Fruit fly (Drosophila melanogaster) whole organism, pupa: ENCODE data around the gene S.

Experiments used
- CG10348 ChIP-seq: fragments of 200-800 bp; sonication (Bioruptor generic); IDR thresholded peaks from 2 replicates; pipeline ENCODE4 v1.3.6; 2022; ENCODE audit warnings: missing biosample characterization, missing genetic modification characterization
- CG12605 ChIP-seq: fragments of 200-800 bp; sonication (Bioruptor generic); IDR thresholded peaks from 2 replicates; pipeline ENCODE4 v1.3.6; 2022; ENCODE audit warnings: missing biosample characterization, missing genetic modification characterization
- CG13204 ChIP-seq: fragments of 200-800 bp; sonication (Bioruptor generic); optimal IDR thresholded peaks from 2 replicates; lab custom pipeline; 2018; ENCODE audit warnings: missing biosample characterization, mild to moderate bottlenecking, missing genetic modification characterization, moderate library complexity
- CG14655 ChIP-seq: fragments of 200-800 bp; sonication (Bioruptor generic); optimal IDR thresholded peaks from 3 replicates; lab custom pipeline; 2017; ENCODE audit warnings: mild to moderate bottlenecking, missing biosample characterization, missing genetic modification reagents, missing genetic modification characterization
- CG15710 ChIP-seq: fragments of 200-800 bp; sonication (Bioruptor generic); optimal IDR thresholded peaks from 2 replicates; lab custom pipeline; 2018; ENCODE audit warnings: missing biosample characterization, mild to moderate bottlenecking, missing genetic modification characterization, moderate library complexity
- CG17806 ChIP-seq: fragments of 200-800 bp; sonication (Bioruptor generic); optimal IDR thresholded peaks from 2 replicates; lab custom pipeline; 2018; ENCODE audit warnings: missing biosample characterization, mild to moderate bottlenecking, missing genetic modification characterization, moderate library complexity
- CG32121 ChIP-seq: fragments of 200-800 bp; sonication (Bioruptor generic); IDR thresholded peaks from 2 replicates; pipeline ENCODE4 v1.3.6; 2022; ENCODE audit warnings: missing biosample characterization, missing genetic modification characterization
- CG34367 ChIP-seq: fragments of 200-800 bp; sonication (Bioruptor generic); optimal IDR thresholded peaks from 2 replicates; lab custom pipeline; 2018; ENCODE audit warnings: missing biosample characterization, mild to moderate bottlenecking, missing genetic modification characterization
- CG4496 ChIP-seq: fragments of 200-800 bp; sonication (Bioruptor generic); IDR thresholded peaks from 3 replicates; pipeline ENCODE4 v1.3.6; 2022; ENCODE audit warnings: missing biosample characterization, missing genetic modification characterization
- CG8159 ChIP-seq: fragments of 200-800 bp; sonication (Bioruptor generic); optimal IDR thresholded peaks from 3 replicates; lab custom pipeline; 2018; ENCODE audit warnings: missing biosample characterization, mild to moderate bottlenecking, missing genetic modification characterization, moderate library complexity
- CG8301 ChIP-seq: fragments of 200-800 bp; sonication (Bioruptor generic); optimal IDR thresholded peaks from 2 replicates; lab custom pipeline; 2018; ENCODE audit warnings: missing biosample characterization, mild to moderate bottlenecking, missing genetic modification characterization
- CG9948 ChIP-seq: fragments of 200-800 bp; sonication (Bioruptor generic); optimal IDR thresholded peaks from 2 replicates; lab custom pipeline; 2018; ENCODE audit warnings: missing biosample characterization, mild to moderate bottlenecking, missing genetic modification characterization, moderate library complexity
- D1 ChIP-seq: fragments of 200-800 bp; sonication (Bioruptor generic); optimal IDR thresholded peaks from 2 replicates; lab custom pipeline; 2018; ENCODE audit warnings: missing biosample characterization, mild to moderate bottlenecking, missing genetic modification characterization, moderate library complexity
- EcR ChIP-seq: fragments of 200-800 bp; sonication (Bioruptor generic); optimal IDR thresholded peaks from 3 replicates; lab custom pipeline; 2019; ENCODE audit warnings: missing biosample characterization, missing genetic modification characterization, mild to moderate bottlenecking, moderate library complexity, missing genetic modification reagents
- Ets98B ChIP-seq: fragments of 200-800 bp; sonication (Bioruptor generic); IDR thresholded peaks from 2 replicates; pipeline ENCODE4 v1.3.6; 2022; ENCODE audit warnings: missing biosample characterization, missing genetic modification characterization
- Pif1A ChIP-seq: fragments of 200-800 bp; sonication (Bioruptor generic); optimal IDR thresholded peaks from 3 replicates; lab custom pipeline; 2016; ENCODE audit warnings: missing biosample characterization, missing genetic modification characterization
- Pif1B ChIP-seq: fragments of 200-800 bp; sonication (Bioruptor generic); optimal IDR thresholded peaks from 3 replicates; lab custom pipeline; 2016; ENCODE audit warnings: missing biosample characterization, missing genetic modification characterization
- Snoo ChIP-seq: fragments of 200-800 bp; sonication (Bioruptor generic); optimal IDR thresholded peaks from 3 replicates; lab custom pipeline; 2017; ENCODE audit warnings: missing biosample characterization, mild to moderate bottlenecking, missing genetic modification characterization, inconsistent platforms
- fd96Ca ChIP-seq: fragments of 200-800 bp; sonication (Bioruptor generic); IDR thresholded peaks from 3 replicates; pipeline ENCODE4 v1.3.6; 2022; ENCODE audit warnings: missing biosample characterization, missing genetic modification characterization
- gl ChIP-seq: fragments of 200-800 bp; sonication (Bioruptor generic); optimal IDR thresholded peaks from 2 replicates; lab custom pipeline; 2018; ENCODE audit warnings: missing biosample characterization, mild to moderate bottlenecking, missing genetic modification characterization
- rn ChIP-seq: fragments of 200-800 bp; sonication (Bioruptor generic); IDR thresholded peaks from 2 replicates; pipeline ENCODE4 v1.3.6; 2022; ENCODE audit warnings: missing biosample characterization, missing genetic modification characterization

S gene

DNA sequence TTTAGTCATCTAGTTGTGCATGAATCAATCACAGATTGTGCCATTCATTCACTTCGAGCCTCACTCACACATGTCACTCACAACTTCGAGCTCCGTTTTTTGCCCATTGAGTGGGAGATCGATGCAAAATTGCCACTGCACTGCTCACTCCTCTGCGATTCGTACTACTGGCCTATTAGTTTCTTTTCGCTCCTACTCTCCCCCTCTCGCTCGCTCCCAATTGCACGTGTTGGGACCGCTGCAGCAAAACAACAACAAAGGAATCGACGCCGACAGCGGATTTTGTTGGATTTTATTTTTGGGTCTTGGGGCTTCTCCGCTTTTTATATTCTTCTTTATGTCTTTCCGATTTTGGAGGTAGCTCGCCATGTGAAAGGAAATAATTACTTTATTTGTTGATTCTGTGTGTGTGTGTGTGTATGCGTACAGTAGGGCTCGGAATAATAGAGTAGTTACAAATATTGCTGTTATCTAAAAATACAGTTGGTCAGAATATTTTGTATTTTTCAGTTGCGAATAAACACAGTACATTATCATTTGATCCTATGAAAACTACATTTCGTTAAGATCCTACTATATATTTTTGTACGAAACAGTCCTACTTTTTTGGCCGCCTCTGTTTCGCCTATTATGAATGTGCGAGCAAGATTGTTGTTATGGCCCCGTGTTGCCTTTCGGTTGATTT lies 3.3 kb downstream of the S start:
- no peak for TF ChIP-seq rn (GFP tag; lab: Robert Waterston, UW)
- peak; percentile 47 for TF ChIP-seq Ets98B
- TF ChIP-seq CG17806: no peak
- no peak for TF ChIP-seq Pif1B (GFP tag; lab: Kevin White, UChicago)
- peak; percentile 22 for TF ChIP-seq CG14655 (GFP tag; lab: Kevin White, UChicago)
- peak; percentile 10 for TF ChIP-seq CG8159 (tag; lab: Kevin White, UChicago)
- no peak for TF ChIP-seq CG15710 (tag; lab: Kevin White, UChicago)
- no peak for TF ChIP-seq fd96Ca
- TF ChIP-seq CG12605 (GFP tag; lab: Robert Waterston, UW): peak; percentile 52; the same call in 1 of the 2 replicates
- peak; percentile 64; the same call in 1 of the 2 replicates for TF ChIP-seq CG32121
- no peak for TF ChIP-seq EcR (GFP tag; lab: Kevin White, UChicago)
- TF ChIP-seq CG8301 (tag; lab: Kevin White, UChicago): peak; percentile 54
- TF ChIP-seq D1 (tag; lab: Kevin White, UChicago): no peak
- TF ChIP-seq CG34367 (tag; lab: Kevin White, UChicago): no peak
- TF ChIP-seq gl (tag; lab: Kevin White, UChicago): no peak
- no peak for TF ChIP-seq Snoo (tag; lab: Kevin White, UChicago)
- peak; percentile 0 for TF ChIP-seq CG13204 (GFP tag; lab: Kevin White, UChicago)
- TF ChIP-seq CG10348 (GFP tag; lab: Robert Waterston, UW): no peak
- no peak for TF ChIP-seq Pif1A
- TF ChIP-seq CG9948 (tag; lab: Kevin White, UChicago): peak; percentile 12
- peak; percentile 68; the same call in 2 of the 3 replicates for TF ChIP-seq CG4496

DNA sequence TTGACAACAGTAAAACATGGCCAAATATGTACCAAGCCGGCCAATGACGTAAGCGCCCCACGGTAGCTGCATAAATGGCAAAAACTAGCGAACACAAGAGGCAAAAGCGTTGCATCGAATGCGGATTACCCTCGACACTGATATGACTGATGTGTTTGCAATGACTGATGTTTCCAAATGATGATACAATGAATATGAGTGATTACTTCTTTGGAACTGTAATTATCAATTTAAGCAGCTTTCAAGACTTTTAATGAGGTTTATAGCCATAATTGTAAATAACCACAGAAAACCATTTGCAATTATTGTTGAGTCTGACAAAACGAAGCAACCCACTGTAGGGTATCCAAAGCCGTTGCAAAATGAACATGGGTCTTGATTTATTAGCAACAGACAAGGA lies 4.1 kb downstream of the S start:
- TF ChIP-seq CG12605 (GFP tag; lab: Robert Waterston, UW) (no peak), CG14655 (GFP tag; lab: Kevin White, UChicago) (peak; percentile 40), D1 (tag; lab: Kevin White, UChicago) (no peak), CG32121 (peak; percentile 58), CG4496 (0 out of 3 replicates have a peak, but pooled peaks have one; percentile 39), Pif1A (peak; percentile 53), EcR (GFP tag; lab: Kevin White, UChicago) (no peak), gl (tag; lab: Kevin White, UChicago) (no peak), CG8301 (tag; lab: Kevin White, UChicago) (peak; percentile 33), Pif1B (GFP tag; lab: Kevin White, UChicago) (no peak), Ets98B (peak; percentile 29; the same call in 1 of the 2 replicates), fd96Ca (peak; percentile 48; the same call in 2 of the 3 replicates)

DNA sequence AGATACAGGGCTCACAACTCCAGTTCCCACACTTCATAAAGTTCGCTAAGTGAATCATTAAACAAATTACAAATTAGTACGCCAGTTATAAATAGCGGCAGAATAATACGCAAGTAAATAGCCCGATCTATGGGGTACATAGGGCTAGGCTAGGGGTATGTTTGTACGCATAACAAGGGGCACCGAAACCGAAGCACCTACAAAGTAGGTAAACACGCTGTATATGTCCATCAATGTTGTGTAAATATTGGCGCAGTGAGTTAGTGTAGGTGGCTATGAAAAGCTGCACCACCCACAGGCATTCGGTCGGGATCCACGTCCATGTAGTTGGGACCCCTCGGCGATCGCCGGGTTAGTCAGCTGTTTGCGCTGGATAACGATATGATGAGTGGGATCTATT lies 5.4 kb downstream of the S start:
- no peak for TF ChIP-seq Snoo (tag; lab: Kevin White, UChicago)
- TF ChIP-seq Ets98B: peak; percentile 80
- TF ChIP-seq CG15710 (tag; lab: Kevin White, UChicago): peak; percentile 53
- TF ChIP-seq CG12605 (GFP tag; lab: Robert Waterston, UW): peak; percentile 44; the same call in 1 of the 2 replicates
- peak; percentile 70 for TF ChIP-seq Pif1B (GFP tag; lab: Kevin White, UChicago)
- TF ChIP-seq CG8159 (tag; lab: Kevin White, UChicago): peak; percentile 63
- TF ChIP-seq D1 (tag; lab: Kevin White, UChicago): no peak
- TF ChIP-seq CG9948 (tag; lab: Kevin White, UChicago): peak; percentile 18
- peak; percentile 84 for TF ChIP-seq CG4496
- TF ChIP-seq CG32121: peak; percentile 75
- peak; percentile 34 for TF ChIP-seq CG13204 (GFP tag; lab: Kevin White, UChicago)
- no peak for TF ChIP-seq EcR (GFP tag; lab: Kevin White, UChicago)
- peak; percentile 83 for TF ChIP-seq Pif1A
- TF ChIP-seq CG14655 (GFP tag; lab: Kevin White, UChicago): peak; percentile 72
- peak; percentile 38 for TF ChIP-seq CG8301 (tag; lab: Kevin White, UChicago)
- TF ChIP-seq rn (GFP tag; lab: Robert Waterston, UW): peak; percentile 71
- TF ChIP-seq CG17806: peak; percentile 45
- TF ChIP-seq fd96Ca: peak; percentile 87
- TF ChIP-seq CG34367 (tag; lab: Kevin White, UChicago): peak; percentile 69
- TF ChIP-seq CG10348 (GFP tag; lab: Robert Waterston, UW): no peak
- peak; percentile 81 for TF ChIP-seq gl (tag; lab: Kevin White, UChicago)

DNA sequence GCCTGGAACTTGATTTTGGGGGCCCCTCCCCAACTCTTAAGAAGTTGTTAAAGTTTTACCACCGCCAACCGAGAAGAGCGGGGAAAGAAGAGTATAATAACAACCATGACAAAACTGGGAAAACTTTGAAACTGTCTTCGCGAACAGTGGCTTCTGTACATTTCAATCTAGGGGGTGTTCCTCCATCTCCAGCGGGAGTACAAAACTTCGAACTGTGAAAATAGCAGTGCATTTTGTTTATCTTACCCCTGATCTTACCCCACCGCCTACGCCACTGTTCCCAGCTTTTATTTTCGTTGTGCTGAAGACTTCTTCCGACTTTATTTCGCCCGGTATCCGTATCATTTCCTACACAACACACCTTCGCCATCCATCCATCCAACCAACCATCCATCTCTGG lies 6.7 kb downstream of the S start:
- TF ChIP-seq gl (tag; lab: Kevin White, UChicago) (no peak), Pif1B (GFP tag; lab: Kevin White, UChicago) (no peak), CG8301 (tag; lab: Kevin White, UChicago) (peak; percentile 36), CG10348 (GFP tag; lab: Robert Waterston, UW) (no peak), CG4496 (0 out of 3 replicates have a peak, but pooled peaks have one; percentile 34), CG13204 (GFP tag; lab: Kevin White, UChicago) (no peak), Pif1A (no peak), CG15710 (tag; lab: Kevin White, UChicago) (peak; percentile 34), CG12605 (GFP tag; lab: Robert Waterston, UW) (no peak), rn (GFP tag; lab: Robert Waterston, UW) (no peak), Ets98B (no peak), CG8159 (tag; lab: Kevin White, UChicago) (peak; percentile 5), CG17806 (peak; percentile 6), CG32121 (no peak), Snoo (tag; lab: Kevin White, UChicago) (no peak), EcR (GFP tag; lab: Kevin White, UChicago) (no peak), CG34367 (tag; lab: Kevin White, UChicago) (no peak), CG14655 (GFP tag; lab: Kevin White, UChicago) (peak; percentile 39), fd96Ca (peak; percentile 49; the same call in 2 of the 3 replicates), D1 (tag; lab: Kevin White, UChicago) (no peak), CG9948 (tag; lab: Kevin White, UChicago) (peak; percentile 5)
- TF ChIP-seq, all 21 proteins: peak for 8
